Worm (Caenorhabditis elegans) whole organism, midembryonic: ENCODE data around the gene gta-1.

Source experiments
- med-1 ChIP-seq: sonication (generic microtip); optimal IDR thresholded peaks from 2 replicates; lab custom pipeline; 2017; ENCODE audit warnings: missing genetic modification characterization, mild to moderate bottlenecking, missing compliant biosample characterization, antibody characterized with exemption, missing genetic modification reagents; ENCODE audit not compliant: insufficient read depth
- tab-1 ChIP-seq: fragments of 200-800 bp; sonication (Bioruptor generic); IDR thresholded peaks from 2 replicates; pipeline ENCODE4 v1.3.6; 2022; ENCODE audit warnings: missing genetic modification characterization, missing compliant biosample characterization

DNA sequence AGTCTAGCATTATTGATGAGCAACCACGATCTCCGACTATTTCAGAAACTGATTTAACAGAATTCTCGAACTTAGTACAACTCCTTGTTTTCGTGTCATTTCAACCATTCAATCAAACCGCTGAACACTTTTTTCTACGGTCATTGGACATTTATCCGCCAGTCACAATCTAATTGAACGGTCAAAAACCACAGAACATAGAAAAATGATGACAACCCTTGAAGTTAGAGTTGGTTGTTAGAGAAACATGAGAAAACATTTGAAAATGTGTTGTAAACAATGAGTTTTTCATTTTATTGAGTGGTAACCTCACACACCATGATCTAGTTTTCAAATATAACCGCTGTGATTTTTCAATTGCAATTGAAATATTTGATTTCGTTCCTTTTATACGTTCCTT lies 36.0 kb upstream of the gta-1 start:
- TF ChIP-seq med-1 (GFP tag; lab: Kevin White, UChicago) (no peak), tab-1 (no peak)
